Worm (Caenorhabditis elegans) whole organism, L4/young adult: Measurements from ENCODE around the gene sri-65.

Experiments
- W03F9.2 ChIP-seq: fragments of 150-350 bp; optimal IDR thresholded peaks from 2 replicates; lab custom pipeline; 2014; ENCODE audit warnings: missing biosample characterization, missing genetic modification characterization
- him-1 ChIP-seq: sonication (generic microtip); optimal IDR thresholded peaks from 2 replicates; lab custom pipeline; 2016; ENCODE audit warnings: missing genotype, missing genetic modification reagents, missing genetic modification characterization, missing compliant biosample characterization

ce11 chrV:16424428-16424827 lies 36.3 kb upstream of the sri-65 start, which contains the start of gene srw-29:
- TF ChIP-seq W03F9.2 (tag; lab: Kevin White, UChicago) = no peak
- TF ChIP-seq him-1 (tag; lab: Kevin White, UChicago) = no peak
